Worm (Caenorhabditis elegans): ENCODE data around the gene smc-4.

Gene smc-4

DNA sequence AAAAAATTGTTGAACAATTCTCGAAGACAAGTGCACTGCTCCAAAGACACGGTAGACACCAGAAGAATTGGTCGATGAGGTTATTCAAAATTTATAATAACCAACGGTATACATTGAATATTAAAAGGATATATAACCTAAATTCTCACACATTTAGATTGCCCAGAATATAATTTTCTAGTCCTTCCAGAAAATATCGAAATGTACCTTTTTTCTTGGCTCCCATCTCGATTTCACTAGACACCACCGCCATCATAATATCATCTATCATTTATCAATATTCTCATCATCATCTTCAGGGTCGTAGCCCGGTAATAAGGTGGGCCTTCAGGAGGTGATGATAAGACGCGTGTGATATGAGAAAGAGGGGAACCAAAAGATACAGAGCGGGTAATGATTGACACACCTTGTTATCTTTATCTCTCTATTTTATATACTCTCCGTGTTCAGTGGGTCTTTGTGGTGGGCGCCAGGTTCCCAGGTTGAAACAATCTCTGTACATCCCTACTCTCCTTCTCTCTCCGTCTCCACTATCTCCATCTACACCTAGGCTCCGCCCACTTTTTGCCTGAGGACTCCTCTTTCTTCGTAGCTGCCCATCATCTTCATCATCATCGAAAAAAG is 12.9 kb downstream of the smc-4 start, which contains the start of gene mab-21:
mab-21 (plus strand) TSS at position 615 of the 624 bp plus-strand sequence.
- peak; percentile 12 for TF ChIP-seq fos-1 (tag; optimal IDR thresholded peaks at IDR 0.05)
- TF ChIP-seq elt-1 (tag; optimal IDR thresholded peaks at IDR 0.05) = no peak
- TF ChIP-seq ztf-11 (tag; optimal IDR thresholded peaks at IDR 0.05) = no peak
- no peak for TF ChIP-seq unc-39 (tag; optimal IDR thresholded peaks at IDR 0.05)
- TF ChIP-seq nhr-77 (tag; optimal IDR thresholded peaks at IDR 0.05) = no peak
- TF ChIP-seq aly-2 (tag; optimal IDR thresholded peaks at IDR 0.05) = no peak
- no peak for TF ChIP-seq nhr-25 (tag; optimal IDR thresholded peaks at IDR 0.05)
- TF ChIP-seq nhr-129 (tag; optimal IDR thresholded peaks at IDR 0.05) = peak; percentile 26
- TF ChIP-seq lin-39 (tag; optimal IDR thresholded peaks at IDR 0.05) = no peak
- peak in 1 of 2 experiments; percentile 26 for TF ChIP-seq lsy-2 (tag; optimal IDR thresholded peaks at IDR 0.05)
- TF ChIP-seq unc-62 (GFP tag; optimal IDR thresholded peaks at IDR 0.05) = no peak
- no peak for TF ChIP-seq ceh-82 (tag; optimal IDR thresholded peaks at IDR 0.05)
- no peak for TF ChIP-seq R02D3.7 (tag; optimal IDR thresholded peaks at IDR 0.05)
- TF ChIP-seq F13H6.1 (tag; optimal IDR thresholded peaks at IDR 0.05) = peak; percentile 61
- TF ChIP-seq peb-1 (tag; optimal IDR thresholded peaks at IDR 0.05) = no peak
- TF ChIP-seq gmeb-1 (tag; optimal IDR thresholded peaks at IDR 0.05) = no peak
- TF ChIP-seq unc-55 (GFP tag; optimal IDR thresholded peaks at IDR 0.05) = no peak
- no peak for TF ChIP-seq ceh-16 (tag; optimal IDR thresholded peaks at IDR 0.05)
- no peak for TF ChIP-seq nhr-23 (tag; optimal IDR thresholded peaks at IDR 0.05)
- no peak for TF ChIP-seq nhr-6 (tag; optimal IDR thresholded peaks at IDR 0.05)
- no peak for TF ChIP-seq ama-1 (optimal IDR thresholded peaks at IDR 0.05)
- no peak for TF ChIP-seq ZK546.5 (tag; optimal IDR thresholded peaks at IDR 0.05)
- no peak for TF ChIP-seq ztf-4 (tag; optimal IDR thresholded peaks at IDR 0.05)
- TF ChIP-seq lin-11 (tag; optimal IDR thresholded peaks at IDR 0.05) = no peak
- TF ChIP-seq dmd-4 (tag; optimal IDR thresholded peaks at IDR 0.05) = no peak
- TF ChIP-seq skn-1 (tag; optimal IDR thresholded peaks at IDR 0.05) = no peak
- TF ChIP-seq zag-1 (tag; optimal IDR thresholded peaks at IDR 0.05) = no peak
- no peak for TF ChIP-seq mab-5 (tag; optimal IDR thresholded peaks at IDR 0.05)
- TF ChIP-seq alr-1 (tag; optimal IDR thresholded peaks at IDR 0.05) = no peak
- TF ChIP-seq nhr-10 (tag; optimal IDR thresholded peaks at IDR 0.05) = no peak
- no peak for TF ChIP-seq elt-3 (tag; optimal IDR thresholded peaks at IDR 0.05)
- no peak for TF ChIP-seq Y55F3AM.14 (GFP tag; optimal IDR thresholded peaks at IDR 0.05)
- no peak for TF ChIP-seq nhr-237 (tag; optimal IDR thresholded peaks at IDR 0.05)
- peak; percentile 34 for TF ChIP-seq sem-4 (tag; optimal IDR thresholded peaks at IDR 0.05)
- TF ChIP-seq blmp-1 (tag; optimal IDR thresholded peaks at IDR 0.05; ENCODE audit: insufficient read depth) = no peak
- no peak for TF ChIP-seq egl-27 (tag; optimal IDR thresholded peaks at IDR 0.05)
- TF ChIP-seq mdl-1 (tag; optimal IDR thresholded peaks at IDR 0.05) = no peak
- TF ChIP-seq nhr-11 (tag; optimal IDR thresholded peaks at IDR 0.05) = no peak
- no peak for TF ChIP-seq mbf-1 (tag; optimal IDR thresholded peaks at IDR 0.05)
- TF ChIP-seq ztf-1 (GFP tag; conservative IDR thresholded peaks at IDR 0.05) = no peak
- peak; percentile 35 for TF ChIP-seq sma-9 (GFP tag; optimal IDR thresholded peaks at IDR 0.05)
- TF ChIP-seq sma-9 (tag; optimal IDR thresholded peaks at IDR 0.05) = no peak
- TF ChIP-seq sma-3 (GFP tag; optimal IDR thresholded peaks at IDR 0.05) = no peak
- TF ChIP-seq nhr-21 (tag; optimal IDR thresholded peaks at IDR 0.05) = no peak
- TF ChIP-seq lin-13 (GFP tag; optimal IDR thresholded peaks at IDR 0.05) = no peak

ce11 chrIII:4601286-4601685 is 14.0 kb downstream of the smc-4 start:
- TF ChIP-seq snpc-4 (tag; optimal IDR thresholded peaks at IDR 0.05) = no peak
- no peak for TF ChIP-seq sem-4 (tag; optimal IDR thresholded peaks at IDR 0.05)
- TF ChIP-seq nhr-23 (tag; optimal IDR thresholded peaks at IDR 0.05) = no peak
- no peak for TF ChIP-seq ama-1 (optimal IDR thresholded peaks at IDR 0.05)
- TF ChIP-seq nhr-129 (tag; optimal IDR thresholded peaks at IDR 0.05) = no peak
- no peak for TF ChIP-seq mbf-1 (tag; optimal IDR thresholded peaks at IDR 0.05)
- no peak for TF ChIP-seq unc-39 (tag; optimal IDR thresholded peaks at IDR 0.05)
- no peak for TF ChIP-seq unc-55 (GFP tag; optimal IDR thresholded peaks at IDR 0.05)
